Worm (Caenorhabditis elegans): ENCODE data around the gene math-5.

Gene math-5

ce11 chrII:1870875-1871592 is 11.6 kb downstream of the math-5 start, which contains the start of gene math-10:
math-10 (plus strand) TSS chrII:1871542.
- peak in 1 of 2 experiments; percentile 79 for TF ChIP-seq unc-62 (GFP tag; optimal IDR thresholded peaks at IDR 0.05 in 1 of 2)
- no peak for TF ChIP-seq unc-62 (tag; optimal IDR thresholded peaks at IDR 0.05)
- TF ChIP-seq pqm-1 (tag; optimal IDR thresholded peaks at IDR 0.05), result peak; percentile 8
- no peak for TF ChIP-seq F37D6.2 (tag; optimal IDR thresholded peaks at IDR 0.05)
- TF ChIP-seq unc-39 (tag; optimal IDR thresholded peaks at IDR 0.05), result no peak
- no peak for TF ChIP-seq lsy-2 (tag; optimal IDR thresholded peaks at IDR 0.05)
- peak; percentile 55 for TF ChIP-seq dmd-6 (GFP tag; IDR thresholded peaks at IDR 0.05)
- TF ChIP-seq ZK546.5 (tag; optimal IDR thresholded peaks at IDR 0.05), result no peak
- peak; percentile 54 for TF ChIP-seq hlh-11 (tag; optimal IDR thresholded peaks at IDR 0.05)
- no peak for TF ChIP-seq sdz-12 (GFP tag; optimal IDR thresholded peaks at IDR 0.05)
- TF ChIP-seq ceh-82 (tag; optimal IDR thresholded peaks at IDR 0.05), result no peak
- TF ChIP-seq R02D3.7 (tag; optimal IDR thresholded peaks at IDR 0.05), result no peak
- TF ChIP-seq nhr-6 (tag; optimal IDR thresholded peaks at IDR 0.05), result no peak
- TF ChIP-seq mep-1 (tag; optimal IDR thresholded peaks at IDR 0.05), result no peak
- no peak for TF ChIP-seq nhr-77 (tag; optimal IDR thresholded peaks at IDR 0.05)
- no peak for TF ChIP-seq spr-1 (tag; optimal IDR thresholded peaks at IDR 0.05)
- no peak for TF ChIP-seq lin-13 (GFP tag; optimal IDR thresholded peaks at IDR 0.05)
- no peak for TF ChIP-seq egl-27 (tag; optimal IDR thresholded peaks at IDR 0.05)
- TF ChIP-seq mxl-2 (GFP tag; conservative IDR thresholded peaks at IDR 0.05), result no peak
- no peak for TF ChIP-seq tag-97 (GFP tag; IDR thresholded peaks at IDR 0.05)
- TF ChIP-seq php-3 (GFP tag; IDR thresholded peaks at IDR 0.05), result no peak
- TF ChIP-seq Y48G9A.11 (GFP tag; IDR thresholded peaks at IDR 0.05), result no peak
- peak; percentile 33 for TF ChIP-seq nhr-28 (tag; optimal IDR thresholded peaks at IDR 0.05)
- TF ChIP-seq snpc-1.2 (GFP tag; IDR thresholded peaks at IDR 0.05), result no peak

ce11 chrII:1869120-1869519 is 13.5 kb downstream of the math-5 start, which contains the start of gene math-14:
math-14 (plus strand) TSS chrII:1869420.
- no peak for TF ChIP-seq daf-16 (GFP tag; optimal IDR thresholded peaks at IDR 0.05)
- peak; percentile 24 for TF ChIP-seq daf-16 (tag; optimal IDR thresholded peaks at IDR 0.05)
- no peak for TF ChIP-seq lir-3 (tag; optimal IDR thresholded peaks at IDR 0.05)

ce11 chrII:1865683-1866431 is 16.7 kb downstream of the math-5 start, which contains the start of gene math-15:
math-15 (plus strand) TSS chrII:1866381.
- TF ChIP-seq ztf-7 (tag; optimal IDR thresholded peaks at IDR 0.05), result no peak
- TF ChIP-seq nhr-6 (tag; optimal IDR thresholded peaks at IDR 0.05), result no peak
- peak; percentile 53 for TF ChIP-seq nhr-28 (tag; optimal IDR thresholded peaks at IDR 0.05)
- TF ChIP-seq lin-13 (GFP tag; optimal IDR thresholded peaks at IDR 0.05), result no peak
- TF ChIP-seq pqm-1 (tag; optimal IDR thresholded peaks at IDR 0.05), result peak; percentile 72

ce11 chrII:1864278-1864677 is 18.3 kb downstream of the math-5 start, which contains the start of gene C16C4.17:
C16C4.17 (plus strand) TSS chrII:1864578.
- no peak for TF ChIP-seq nhr-237 (tag; optimal IDR thresholded peaks at IDR 0.05)
- no peak for TF ChIP-seq nhr-48 (tag; optimal IDR thresholded peaks at IDR 0.05)
- no peak for TF ChIP-seq lin-29 (GFP tag; IDR thresholded peaks at IDR 0.05)
- TF ChIP-seq nhr-77 (tag; optimal IDR thresholded peaks at IDR 0.05), result no peak
- TF ChIP-seq nhr-6 (tag; optimal IDR thresholded peaks at IDR 0.05), result no peak
- TF ChIP-seq aly-2 (tag; optimal IDR thresholded peaks at IDR 0.05), result no peak
- TF ChIP-seq Y48G9A.11 (GFP tag; IDR thresholded peaks at IDR 0.05), result no peak
- no peak for TF ChIP-seq dmd-6 (GFP tag; IDR thresholded peaks at IDR 0.05)
- TF ChIP-seq ama-1 (optimal IDR thresholded peaks at IDR 0.05), result no peak
- TF ChIP-seq mxl-3 (GFP tag; optimal IDR thresholded peaks at IDR 0.05), result no peak
- no peak for TF ChIP-seq tag-97 (GFP tag; IDR thresholded peaks at IDR 0.05)
- no peak for TF ChIP-seq tra-1 (GFP tag; IDR thresholded peaks at IDR 0.05)
- TF ChIP-seq sdz-12 (GFP tag; optimal IDR thresholded peaks at IDR 0.05), result no peak
- TF ChIP-seq lim-7 (GFP tag; IDR thresholded peaks at IDR 0.05), result no peak
- no peak for TF ChIP-seq F26F4.8 (GFP tag; conservative IDR thresholded peaks at IDR 0.05)
- TF ChIP-seq lin-15B (tag; optimal IDR thresholded peaks at IDR 0.05), result no peak
- TF ChIP-seq nhr-111 (GFP tag; optimal IDR thresholded peaks at IDR 0.05), result no peak
